Fruit fly (Drosophila melanogaster) whole organism, embryonic: ENCODE data around the gene CG17343.

Experiments
- Ada2b ChIP-seq: fragments of 200-800 bp; sonication (Bioruptor generic); IDR thresholded peaks from 2 replicates; pipeline ENCODE4 v1.3.6; 2022; ENCODE audit warnings: missing biosample characterization, missing genetic modification characterization
- CG10209 ChIP-seq: fragments of 200-800 bp; sonication (Bioruptor generic); optimal IDR thresholded peaks from 3 replicates; lab custom pipeline; 2017; ENCODE audit warnings: missing biosample characterization, mild to moderate bottlenecking, missing genetic modification characterization, missing genetic modification reagents
- CG10431 ChIP-seq: fragments of 200-800 bp; sonication (Bioruptor generic); optimal IDR thresholded peaks from 3 replicates; lab custom pipeline; 2018; ENCODE audit warnings: missing biosample characterization, mild to moderate bottlenecking, missing genetic modification characterization
- CG12769 ChIP-seq: fragments of 200-800 bp; sonication (Bioruptor generic); optimal IDR thresholded peaks from 2 replicates; lab custom pipeline; 2019; ENCODE audit warnings: missing biosample characterization, mild to moderate bottlenecking, missing genetic modification characterization, moderate library complexity
- CG15011 ChIP-seq: fragments of 200-800 bp; sonication (Bioruptor generic); optimal IDR thresholded peaks from 3 replicates; lab custom pipeline; 2018; ENCODE audit warnings: missing biosample characterization, mild to moderate bottlenecking, missing genetic modification characterization
- CG15601 ChIP-seq: fragments of 200-800 bp; sonication (Bioruptor generic); optimal IDR thresholded peaks from 3 replicates; lab custom pipeline; 2019; ENCODE audit warnings: missing biosample characterization, mild to moderate bottlenecking, missing genetic modification characterization, moderate library complexity
- CG18599 ChIP-seq: fragments of 200-800 bp; sonication (Bioruptor generic); optimal IDR thresholded peaks from 3 replicates; lab custom pipeline; 2017; ENCODE audit warnings: missing biosample characterization, missing genetic modification characterization, mild to moderate bottlenecking, moderate library complexity, missing genetic modification reagents
- CG2199 ChIP-seq: fragments of 200-800 bp; sonication (Bioruptor generic); IDR thresholded peaks from 3 replicates; pipeline ENCODE4 v1.3.6; 2022; ENCODE audit warnings: missing biosample characterization, missing genetic modification characterization
- CG31224 ChIP-seq: fragments of 200-800 bp; sonication (Bioruptor generic); IDR thresholded peaks from 2 replicates; pipeline ENCODE4 v1.3.6; 2022; ENCODE audit warnings: missing biosample characterization, missing genetic modification characterization
- CG34224 ChIP-seq: fragments of 200-800 bp; sonication (Bioruptor generic); IDR thresholded peaks from 3 replicates; pipeline ENCODE4 v1.3.6; 2022; ENCODE audit warnings: missing biosample characterization, missing genetic modification characterization; ENCODE audit not compliant: partially characterized antibody
- CG34422 ChIP-seq: fragments of 200-800 bp; sonication (Bioruptor generic); IDR thresholded peaks from 3 replicates; pipeline ENCODE4 v1.3.6; 2022; ENCODE audit warnings: missing biosample characterization, missing genetic modification characterization
- CG4328 ChIP-seq: fragments of 200-800 bp; sonication (Bioruptor generic); optimal IDR thresholded peaks from 3 replicates; lab custom pipeline; 2017; ENCODE audit warnings: missing biosample characterization, missing genetic modification reagents, missing genetic modification characterization
- CG4424 ChIP-seq: fragments of 200-800 bp; sonication (Bioruptor generic); optimal IDR thresholded peaks from 3 replicates; lab custom pipeline; 2016; ENCODE audit warnings: missing biosample characterization, missing genetic modification characterization
- CG4730 ChIP-seq: fragments of 200-800 bp; sonication (Bioruptor generic); IDR thresholded peaks from 2 replicates; pipeline ENCODE4 v1.3.6; 2022; ENCODE audit warnings: missing biosample characterization, missing genetic modification characterization
- CG6791 ChIP-seq: fragments of 200-800 bp; sonication (Bioruptor generic); IDR thresholded peaks from 3 replicates; pipeline ENCODE4 v1.3.6; 2022; ENCODE audit warnings: missing biosample characterization, missing genetic modification characterization; ENCODE audit not compliant: partially characterized antibody
- CG9797 ChIP-seq: fragments of 200-800 bp; sonication (Bioruptor generic); optimal IDR thresholded peaks from 3 replicates; lab custom pipeline; 2018; ENCODE audit warnings: missing biosample characterization, mild to moderate bottlenecking, missing genetic modification characterization
- Dad ChIP-seq: fragments of 200-800 bp; sonication (Bioruptor generic); optimal IDR thresholded peaks from 3 replicates; lab custom pipeline; 2016; ENCODE audit warnings: missing biosample characterization, missing genetic modification characterization
- Deaf1 ChIP-seq: fragments of 200-800 bp; optimal IDR thresholded peaks from 3 replicates; lab custom pipeline; 2019; ENCODE audit warnings: missing biosample characterization, mild to moderate bottlenecking, missing genetic modification characterization, moderate library complexity
- Dfd ChIP-seq, 2 experiments: fragments of >200 bp; optimal IDR thresholded peaks; 2 replicates each; lab custom pipeline; 2017; ENCODE audit warnings: missing biosample characterization in 2 of 2, missing genetic modification characterization in 2 of 2
- Gug ChIP-seq: fragments of 200-800 bp; sonication (Bioruptor generic); IDR thresholded peaks from 4 replicates; pipeline ENCODE4 v1.3.6; 2022; ENCODE audit warnings: missing biosample characterization, missing genetic modification characterization
- Hr78 ChIP-seq, 2 experiments: fragments of 200-800 bp in 1 of 2; fragments of >200 bp in 1 of 2; sonication (Bioruptor generic) in 1 of 2; optimal IDR thresholded peaks; 2 replicates each; lab custom pipeline; 2017 to 2019; ENCODE audit warnings: missing biosample characterization in 2 of 2, missing genetic modification characterization in 2 of 2, mild to moderate bottlenecking in 1 of 2, moderate library complexity in 1 of 2
- Lim3 ChIP-seq: fragments of 200-800 bp; sonication (Bioruptor generic); IDR thresholded peaks from 2 replicates; pipeline ENCODE4 v1.3.6; 2022; ENCODE audit warnings: missing biosample characterization, missing genetic modification characterization
- MESR4 ChIP-seq: fragments of 200-800 bp; sonication (Bioruptor generic); optimal IDR thresholded peaks from 2 replicates; lab custom pipeline; 2018; ENCODE audit warnings: missing biosample characterization, mild to moderate bottlenecking, missing genetic modification characterization, moderate library complexity
- Med ChIP-seq: fragments of 200-800 bp; sonication (Bioruptor generic); peaks from one replicate; lab custom pipeline; 2016; ENCODE audit warnings: missing biosample characterization, missing genetic modification characterization, mild to moderate bottlenecking, inconsistent platforms, moderate library complexity
- Mrtf ChIP-seq: fragments of 200-800 bp; sonication (Bioruptor generic); IDR thresholded peaks from 3 replicates; pipeline ENCODE4 v1.3.6; 2022; ENCODE audit warnings: missing biosample characterization, missing genetic modification characterization
- Nf-YB ChIP-seq: fragments of 200-800 bp; sonication (Bioruptor generic); optimal IDR thresholded peaks from 3 replicates; lab custom pipeline; 2019; ENCODE audit warnings: missing biosample characterization, mild to moderate bottlenecking, missing genetic modification characterization, moderate library complexity
- Pdp1 ChIP-seq, 2 experiments: fragments of 200-800 bp; sonication (Bioruptor generic); optimal IDR thresholded peaks; 3 replicates each; lab custom pipeline; 2016; ENCODE audit warnings: missing biosample characterization in 2 of 2, missing genetic modification characterization in 2 of 2, mild to moderate bottlenecking in 1 of 2, moderate library complexity in 1 of 2
- Rfx ChIP-seq: fragments of 200-800 bp; sonication (Bioruptor generic); IDR thresholded peaks from 2 replicates; pipeline ENCODE4 v1.3.6; 2022; ENCODE audit warnings: missing biosample characterization, missing genetic modification characterization
- Vsx1 ChIP-seq: fragments of 200-800 bp; sonication (Bioruptor generic); optimal IDR thresholded peaks from 2 replicates; lab custom pipeline; 2017; ENCODE audit warnings: missing biosample characterization, mild to moderate bottlenecking, missing genetic modification characterization, missing genetic modification reagents
- abd-A ChIP-seq: fragments of 200-800 bp; sonication (Bioruptor generic); optimal IDR thresholded peaks from 3 replicates; lab custom pipeline; 2019; ENCODE audit warnings: missing biosample characterization, mild to moderate bottlenecking, missing genetic modification characterization, moderate library complexity
- al ChIP-seq: fragments of 200-800 bp; sonication (Bioruptor generic); IDR thresholded peaks from 2 replicates; pipeline ENCODE4 v1.3.6; 2022; ENCODE audit warnings: missing biosample characterization, missing genetic modification characterization
- caup ChIP-seq: fragments of 200-800 bp; sonication (Bioruptor generic); optimal IDR thresholded peaks from 3 replicates; lab custom pipeline; 2017; ENCODE audit warnings: missing biosample characterization, mild to moderate bottlenecking, missing genetic modification characterization, moderate library complexity; ENCODE audit not compliant: severe bottlenecking
- cg ChIP-seq: fragments of 200-800 bp; sonication (Bioruptor generic); optimal IDR thresholded peaks from 3 replicates; lab custom pipeline; 2019; ENCODE audit warnings: missing biosample characterization, mild to moderate bottlenecking, missing genetic modification characterization, moderate library complexity
- crol ChIP-seq: fragments of 200-800 bp; sonication (Bioruptor generic); IDR thresholded peaks from 2 replicates; pipeline ENCODE4 v1.3.6; 2022; ENCODE audit warnings: missing biosample characterization, missing genetic modification characterization
- dati ChIP-seq: fragments of 200-800 bp; sonication (Bioruptor generic); IDR thresholded peaks from 2 replicates; pipeline ENCODE4 v1.3.6; 2022; ENCODE audit warnings: missing biosample characterization, missing genetic modification characterization
- disco-r ChIP-seq: fragments of 200-800 bp; sonication (Bioruptor generic); optimal IDR thresholded peaks from 2 replicates; lab custom pipeline; 2016; ENCODE audit warnings: missing biosample characterization, missing genetic modification characterization
- dmrt11E ChIP-seq: fragments of 200-800 bp; sonication (Bioruptor generic); optimal IDR thresholded peaks from 3 replicates; lab custom pipeline; 2018; ENCODE audit warnings: missing biosample characterization, mild to moderate bottlenecking, missing genetic modification characterization, moderate library complexity
- exex ChIP-seq: fragments of 200-800 bp; sonication (Bioruptor generic); optimal IDR thresholded peaks from 4 replicates; lab custom pipeline; 2018; ENCODE audit warnings: missing biosample characterization, mild to moderate bottlenecking, missing genetic modification characterization, moderate library complexity
- fd96Cb ChIP-seq: fragments of 200-800 bp; sonication (Bioruptor generic); optimal IDR thresholded peaks from 2 replicates; lab custom pipeline; 2018; ENCODE audit warnings: missing biosample characterization, mild to moderate bottlenecking, missing genetic modification characterization, moderate library complexity
- gce ChIP-seq: fragments of 200-800 bp; sonication (Bioruptor generic); IDR thresholded peaks from 3 replicates; pipeline ENCODE4 v1.3.6; 2022; ENCODE audit warnings: missing biosample characterization, missing genetic modification characterization
- kni ChIP-seq: fragments of 200-800 bp; sonication (Bioruptor generic); optimal IDR thresholded peaks from 3 replicates; lab custom pipeline; 2017; ENCODE audit warnings: mild to moderate bottlenecking, missing biosample characterization, missing genetic modification reagents, missing genetic modification characterization
- onecut ChIP-seq: fragments of 200-800 bp; sonication (Bioruptor generic); IDR thresholded peaks from 2 replicates; pipeline ENCODE4 v1.3.6; 2022; ENCODE audit warnings: missing biosample characterization, missing genetic modification characterization
- phol ChIP-seq: fragments of 200-800 bp; sonication (Bioruptor generic); optimal IDR thresholded peaks from 3 replicates; lab custom pipeline; 2018; ENCODE audit warnings: missing biosample characterization, mild to moderate bottlenecking, missing genetic modification characterization, moderate library complexity
- row ChIP-seq: fragments of 200-800 bp; sonication (Bioruptor generic); IDR thresholded peaks from 3 replicates; pipeline ENCODE4 v1.3.6; 2022; ENCODE audit warnings: missing biosample characterization, missing genetic modification characterization
- sens-2 ChIP-seq: fragments of 200-800 bp; sonication (Bioruptor generic); IDR thresholded peaks from 2 replicates; pipeline ENCODE4 v1.3.6; 2022; ENCODE audit warnings: missing biosample characterization, missing genetic modification characterization
- sug ChIP-seq: fragments of 200-800 bp; optimal IDR thresholded peaks from 2 replicates; lab custom pipeline; 2019; ENCODE audit warnings: missing biosample characterization, mild to moderate bottlenecking, missing genetic modification characterization, moderate library complexity
- tll ChIP-seq, 2 experiments: fragments of 200-800 bp in 1 of 2; fragments of >200 bp in 1 of 2; sonication (Bioruptor generic) in 1 of 2; optimal IDR thresholded peaks; 2 replicates each; lab custom pipeline; 2017 to 2019; ENCODE audit warnings: missing biosample characterization in 2 of 2, missing genetic modification characterization in 2 of 2, mild to moderate bottlenecking in 1 of 2, moderate library complexity in 1 of 2
- twi ChIP-seq: fragments of 200-800 bp; optimal IDR thresholded peaks from 2 replicates; lab custom pipeline; 2019; ENCODE audit warnings: missing biosample characterization, mild to moderate bottlenecking, missing genetic modification characterization, moderate library complexity
- vnd ChIP-seq: fragments of 200-800 bp; sonication (Bioruptor generic); IDR thresholded peaks from 3 replicates; pipeline ENCODE4 v1.3.6; 2022; ENCODE audit warnings: missing biosample characterization, missing genetic modification characterization; ENCODE audit not compliant: partially characterized antibody

CG17343 gene

DNA sequence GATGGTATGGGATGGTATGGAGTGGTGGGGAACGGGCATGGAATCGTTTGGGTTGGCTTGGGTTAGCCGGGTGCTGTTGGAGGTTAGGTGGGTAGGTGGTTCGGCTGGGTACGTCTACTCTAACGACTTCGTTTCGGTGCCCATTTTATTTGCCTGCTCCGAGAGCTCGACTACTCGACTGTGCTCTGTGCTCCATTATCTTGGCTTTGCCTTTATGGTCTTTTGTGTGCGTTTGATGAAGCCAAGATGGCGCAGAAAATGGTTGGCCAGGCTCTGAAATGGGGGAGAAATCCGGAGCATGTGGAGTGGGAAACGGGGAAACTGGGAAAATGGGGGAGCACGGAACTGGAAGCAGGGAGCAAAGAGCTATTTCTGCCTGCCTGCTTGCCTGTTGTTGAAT is 29.1 kb downstream of the CG17343 start (continued):
- no peak for TF ChIP-seq disco-r (GFP tag; lab: Kevin White, UChicago)
- TF ChIP-seq CG10431 (GFP tag; lab: Kevin White, UChicago): no peak
- TF ChIP-seq CG2199 (GFP tag; lab: Robert Waterston, UW): no peak
- TF ChIP-seq Deaf1: peak; percentile 40
- no peak for TF ChIP-seq caup (GFP tag; lab: Kevin White, UChicago)
- no peak for TF ChIP-seq al (GFP tag; lab: Robert Waterston, UW)
- no peak for TF ChIP-seq tll (GFP tag; optimal IDR thresholded peaks at IDR 0.05; lab: Kevin White, UChicago)
- peak; percentile 52 for TF ChIP-seq Nf-YB (GFP tag; lab: Kevin White, UChicago)
- no peak for TF ChIP-seq Dad (GFP tag; lab: Kevin White, UChicago)
- no peak for TF ChIP-seq dmrt11E (tag; lab: Kevin White, UChicago)
- TF ChIP-seq Rfx (GFP tag; lab: Robert Waterston, UW): no peak
- TF ChIP-seq fd96Cb (tag; lab: Kevin White, UChicago): no peak
- TF ChIP-seq CG9797 (GFP tag; lab: Kevin White, UChicago): no peak
- 0 out of 2 replicates have a peak, but pooled peaks have one; percentile 8 for TF ChIP-seq crol
- TF ChIP-seq CG31224 (GFP tag; lab: Robert Waterston, UW): no peak
- no peak for TF ChIP-seq Gug (GFP tag; lab: Robert Waterston, UW)

DNA sequence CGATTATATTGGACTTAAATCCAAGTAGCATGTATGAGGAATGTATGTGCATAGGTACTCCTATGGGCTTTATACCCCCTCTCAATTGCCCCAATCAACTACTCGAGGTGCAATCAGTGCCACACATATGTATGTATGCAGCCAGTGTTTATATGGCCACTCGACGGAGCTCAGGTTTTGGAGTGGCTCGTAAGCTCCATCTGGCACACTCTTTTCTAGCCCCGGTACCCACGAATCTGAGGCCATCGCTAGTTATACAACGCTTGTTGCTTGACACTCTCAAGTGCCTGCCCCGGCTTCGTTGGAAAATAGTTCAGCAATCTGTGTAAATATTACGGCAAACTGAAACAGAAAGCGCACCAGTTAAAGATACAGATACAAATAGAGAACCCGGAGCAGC is 31.6 kb downstream of the CG17343 start:
- no peak for TF ChIP-seq CG4424 (GFP tag; lab: Kevin White, UChicago)
- no peak for TF ChIP-seq Ada2b
- TF ChIP-seq exex (tag; lab: Kevin White, UChicago): peak; percentile 60
- TF ChIP-seq CG34224 (GFP tag; lab: Robert Waterston, UW): no peak
- peak; percentile 71 for TF ChIP-seq sens-2 (GFP tag; lab: Robert Waterston, UW)
- TF ChIP-seq Hr78 (GFP tag; optimal IDR thresholded peaks at IDR 0.05; lab: Kevin White, UChicago): peak in 1 of 2 experiments; percentile 55
- TF ChIP-seq sug: peak; percentile 34
- no peak for TF ChIP-seq CG4328 (GFP tag; lab: Kevin White, UChicago)
- peak; percentile 7 for TF ChIP-seq cg (GFP tag; lab: Kevin White, UChicago)
- no peak for TF ChIP-seq Mrtf
- peak; percentile 8 for TF ChIP-seq CG15601 (tag; lab: Kevin White, UChicago)
- no peak for TF ChIP-seq abd-A (tag; lab: Kevin White, UChicago)
- peak; percentile 92 for TF ChIP-seq twi (tag; lab: Kevin White, UChicago)
- TF ChIP-seq onecut: no peak
- TF ChIP-seq Pdp1 (GFP tag; optimal IDR thresholded peaks at IDR 0.05; lab: Kevin White, UChicago): peak in 1 of 2 experiments; percentile 90
- peak; percentile 20 for TF ChIP-seq CG12769 (tag; lab: Kevin White, UChicago)
- TF ChIP-seq kni: peak; percentile 19
- no peak for TF ChIP-seq CG6791 (GFP tag; lab: Robert Waterston, UW)
- TF ChIP-seq Vsx1 (GFP tag; lab: Kevin White, UChicago): peak; percentile 96
- TF ChIP-seq gce (GFP tag; lab: Robert Waterston, UW): 0 out of 3 replicates have a peak, but pooled peaks have one; percentile 27
- TF ChIP-seq CG4730 (GFP tag; lab: Robert Waterston, UW): no peak
- no peak for TF ChIP-seq dati (GFP tag; lab: Robert Waterston, UW)
- TF ChIP-seq CG18599 (GFP tag; lab: Kevin White, UChicago): no peak
- TF ChIP-seq CG34422: 0 out of 3 replicates have a peak, but pooled peaks have one; percentile 11
- TF ChIP-seq row (GFP tag; lab: Robert Waterston, UW): no peak
- no peak for TF ChIP-seq CG10209 (GFP tag; lab: Kevin White, UChicago)
- no peak for TF ChIP-seq Dfd (GFP tag; optimal IDR thresholded peaks at IDR 0.05; lab: Kevin White, UChicago)
- peak; percentile 25 for TF ChIP-seq Med
- TF ChIP-seq MESR4 (GFP tag; lab: Kevin White, UChicago): no peak
- TF ChIP-seq vnd: peak; percentile 82
- TF ChIP-seq Lim3 (GFP tag; lab: Robert Waterston, UW): 0 out of 2 replicates have a peak, but pooled peaks have one; percentile 56
- TF ChIP-seq CG15011 (GFP tag; lab: Kevin White, UChicago): no peak
- TF ChIP-seq phol (tag; lab: Kevin White, UChicago): no peak
